Fruit fly (Drosophila melanogaster) whole organism: ENCODE data around the gene Ppox.

Experiments
- CG8478 ChIP-seq: fragments of >200 bp; optimal IDR thresholded peaks from 2 replicates; lab custom pipeline; 2018; ENCODE audit warnings: inconsistent platforms
- pan ChIP-seq: fragments of >200 bp; optimal IDR thresholded peaks from 2 replicates; lab custom pipeline; 2017
- psq ChIP-seq: fragments of >200 bp; optimal IDR thresholded peaks from 2 replicates; lab custom pipeline; 2017

DNA sequence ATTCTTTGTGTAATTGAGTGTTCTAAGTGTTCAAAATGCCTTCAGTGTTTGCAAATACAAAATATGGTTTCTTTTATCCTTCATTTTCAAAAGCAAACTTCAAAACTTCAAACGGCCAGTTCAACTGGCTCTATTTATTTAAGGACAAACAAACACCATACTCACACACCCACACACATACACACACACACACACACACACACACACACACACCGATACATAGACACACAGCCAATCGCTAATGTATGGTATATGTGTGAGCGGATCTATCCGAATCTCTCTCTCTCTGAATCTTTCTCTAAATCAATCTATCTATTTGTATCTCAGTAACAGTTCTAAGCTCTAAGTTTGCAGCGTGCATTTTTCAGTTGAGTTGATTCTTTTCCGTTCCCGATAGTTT, 31.2 kb upstream of the Ppox start:
- no peak for TF ChIP-seq pan (lab: Kevin White, UChicago)
- TF ChIP-seq CG8478 = no peak
- no peak for TF ChIP-seq psq
